Worm (Caenorhabditis elegans) whole organism, L2 larva: Measurements from ENCODE around the gene F09A5.3.

Experiments
- C34F6.9 ChIP-seq: fragments of 150-350 bp; optimal IDR thresholded peaks from 2 replicates; lab custom pipeline; 2014; ENCODE audit warnings: missing biosample characterization, missing genetic modification characterization
- R02D3.7 ChIP-seq: fragments of 150-350 bp; optimal IDR thresholded peaks from 2 replicates; lab custom pipeline; 2014; ENCODE audit warnings: missing biosample characterization, missing genetic modification characterization
- Y55F3AM.14 ChIP-seq: fragments of 200-800 bp; sonication (Bioruptor generic); optimal IDR thresholded peaks from 2 replicates; lab custom pipeline; 2018; ENCODE audit warnings: mild to moderate bottlenecking, missing genetic modification characterization, missing compliant biosample characterization
- aly-2 ChIP-seq: fragments of 150-350 bp; optimal IDR thresholded peaks from 2 replicates; lab custom pipeline; 2014; ENCODE audit warnings: missing biosample characterization, missing genetic modification characterization
- ama-1 ChIP-seq: fragments of 150-350 bp; optimal IDR thresholded peaks from 2 replicates; lab custom pipeline; 2018; ENCODE audit warnings: inconsistent platforms
- blmp-1 ChIP-seq: sonication (generic microtip); optimal IDR thresholded peaks from 2 replicates; lab custom pipeline; 2017; ENCODE audit warnings: missing genetic modification characterization, mild to moderate bottlenecking, missing compliant biosample characterization, antibody characterized with exemption, moderate library complexity; ENCODE audit not compliant: insufficient read depth
- crh-2 ChIP-seq: sonication (generic microtip); optimal IDR thresholded peaks from 2 replicates; lab custom pipeline; 2017; ENCODE audit warnings: missing biosample characterization, missing genetic modification characterization
- dmd-4 ChIP-seq: sonication (generic microtip); optimal IDR thresholded peaks from 2 replicates; lab custom pipeline; 2017; ENCODE audit warnings: missing biosample characterization, missing genetic modification characterization
- egl-27 ChIP-seq: sonication (generic microtip); optimal IDR thresholded peaks from 3 replicates; lab custom pipeline; 2017; ENCODE audit warnings: missing biosample characterization, missing genetic modification reagents, missing genetic modification characterization
- elt-3 ChIP-seq: sonication (generic microtip); optimal IDR thresholded peaks from 2 replicates; lab custom pipeline; 2017; ENCODE audit warnings: missing biosample characterization, missing genetic modification characterization
- fos-1 ChIP-seq: fragments of 150-350 bp; optimal IDR thresholded peaks from 2 replicates; lab custom pipeline; 2014; ENCODE audit warnings: missing biosample characterization, missing genetic modification characterization
- lin-11 ChIP-seq: fragments of 150-350 bp; sonication (generic microtip); optimal IDR thresholded peaks from 2 replicates; lab custom pipeline; 2014; ENCODE audit warnings: missing biosample characterization, missing genetic modification characterization, inconsistent platforms, mixed read lengths
- lin-13 ChIP-seq: fragments of 150-350 bp; optimal IDR thresholded peaks from 2 replicates; lab custom pipeline; 2014; ENCODE audit warnings: missing biosample characterization, missing genetic modification reagents, missing genetic modification characterization
- lin-39 ChIP-seq: fragments of 150-350 bp; optimal IDR thresholded peaks from 2 replicates; lab custom pipeline; 2014; ENCODE audit warnings: missing biosample characterization, missing genetic modification reagents, missing genetic modification characterization
- mab-5 ChIP-seq: fragments of 150-350 bp; optimal IDR thresholded peaks from 2 replicates; lab custom pipeline; 2014; ENCODE audit warnings: missing biosample characterization, missing genetic modification characterization
- nhr-10 ChIP-seq: sonication (generic microtip); optimal IDR thresholded peaks from 2 replicates; lab custom pipeline; 2017; ENCODE audit warnings: missing biosample characterization, missing genetic modification characterization
- nhr-11 ChIP-seq: fragments of 150-350 bp; optimal IDR thresholded peaks from 2 replicates; lab custom pipeline; 2014; ENCODE audit warnings: missing biosample characterization, missing genetic modification characterization
- nhr-12 ChIP-seq: fragments of 150-350 bp; optimal IDR thresholded peaks from 2 replicates; lab custom pipeline; 2014; ENCODE audit warnings: missing biosample characterization, missing genetic modification characterization
- nhr-129 ChIP-seq: fragments of 150-350 bp; optimal IDR thresholded peaks from 2 replicates; lab custom pipeline; 2014; ENCODE audit warnings: missing biosample characterization, missing genetic modification characterization
- nhr-23 ChIP-seq: fragments of 150-350 bp; optimal IDR thresholded peaks from 2 replicates; lab custom pipeline; 2014; ENCODE audit warnings: missing biosample characterization, missing genetic modification reagents, missing genetic modification characterization
- nhr-237 ChIP-seq: fragments of 150-350 bp; optimal IDR thresholded peaks from 2 replicates; lab custom pipeline; 2014; ENCODE audit warnings: missing biosample characterization, missing genetic modification characterization
- nhr-25 ChIP-seq: fragments of 150-350 bp; sonication (generic microtip); optimal IDR thresholded peaks from 3 replicates; lab custom pipeline; 2014; ENCODE audit warnings: missing biosample characterization, missing genetic modification characterization
- peb-1 ChIP-seq: fragments of 150-350 bp; optimal IDR thresholded peaks from 2 replicates; lab custom pipeline; 2014; ENCODE audit warnings: missing biosample characterization, missing genetic modification characterization
- sem-4 ChIP-seq: fragments of 150-350 bp; optimal IDR thresholded peaks from 2 replicates; lab custom pipeline; 2014; ENCODE audit warnings: missing biosample characterization, missing genetic modification reagents, missing genetic modification characterization
- skn-1 ChIP-seq: sonication (generic microtip); optimal IDR thresholded peaks from 2 replicates; lab custom pipeline; 2017; ENCODE audit warnings: missing biosample characterization, missing genetic modification characterization
- sma-9 ChIP-seq, 2 experiments: fragments of 150-350 bp in 1 of 2; sonication (generic microtip) in 1 of 2; optimal IDR thresholded peaks; 2 replicates each; lab custom pipeline; 2014 to 2016; ENCODE audit warnings: missing genetic modification characterization in 2 of 2, mild to moderate bottlenecking in 1 of 2, missing biosample characterization in 1 of 2, missing compliant biosample characterization in 1 of 2, missing genetic modification reagents in 1 of 2, moderate library complexity in 1 of 2
- snpc-4 ChIP-seq: fragments of 150-350 bp; optimal IDR thresholded peaks from 2 replicates; lab custom pipeline; 2014; ENCODE audit warnings: missing biosample characterization, missing genetic modification characterization
- unc-39 ChIP-seq: fragments of 150-350 bp; optimal IDR thresholded peaks from 2 replicates; lab custom pipeline; 2014; ENCODE audit warnings: missing biosample characterization, missing genetic modification characterization
- unc-55 ChIP-seq: fragments of 150-350 bp; sonication (generic microtip); optimal IDR thresholded peaks from 3 replicates; lab custom pipeline; 2014; ENCODE audit warnings: missing biosample characterization, missing genetic modification reagents, missing genetic modification characterization
- unc-62 ChIP-seq: fragments of 150-350 bp; optimal IDR thresholded peaks from 2 replicates; lab custom pipeline; 2014; ENCODE audit warnings: missing biosample characterization, missing genetic modification reagents, missing genetic modification characterization
- zag-1 ChIP-seq: fragments of 150-350 bp; optimal IDR thresholded peaks from 2 replicates; lab custom pipeline; 2014; ENCODE audit warnings: missing biosample characterization, missing genetic modification characterization
- ztf-1 ChIP-seq: fragments of 200-800 bp; sonication (Bioruptor generic); conservative IDR thresholded peaks from 2 replicates; pipeline ENCODE4 v1.3.6; 2022; ENCODE audit warnings: missing genetic modification characterization, missing compliant biosample characterization
- ztf-11 ChIP-seq: sonication (generic microtip); optimal IDR thresholded peaks from 2 replicates; lab custom pipeline; 2017; ENCODE audit warnings: missing biosample characterization, missing genetic modification characterization
- ztf-4 ChIP-seq: fragments of 150-350 bp; optimal IDR thresholded peaks from 2 replicates; lab custom pipeline; 2014; ENCODE audit warnings: missing biosample characterization, missing genetic modification characterization

F09A5.3 gene

DNA sequence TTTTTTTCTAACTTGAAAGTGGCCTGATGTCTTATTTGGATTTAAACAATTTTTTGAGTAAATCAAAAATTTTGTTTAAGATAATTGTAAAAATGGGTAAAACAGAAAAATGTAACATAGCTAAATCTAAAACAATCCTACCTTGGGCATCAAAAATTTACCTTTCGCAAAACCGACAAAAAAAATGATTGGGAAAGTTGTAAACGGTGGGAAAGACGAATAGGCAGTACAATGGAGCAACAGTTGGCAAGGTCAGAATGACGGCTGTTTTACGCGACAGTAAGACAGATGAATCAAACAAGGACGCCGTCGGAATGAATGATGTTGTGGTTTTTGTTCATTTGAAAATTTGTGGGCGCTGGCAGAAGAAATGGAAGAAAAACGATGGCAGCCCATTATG, 33.0 kb downstream of the F09A5.3 start:
- TF ChIP-seq zag-1 (tag; lab: Kevin White, UChicago) = no peak
- TF ChIP-seq nhr-129 (tag; lab: Kevin White, UChicago) = no peak
- no peak for TF ChIP-seq egl-27 (tag; lab: Kevin White, UChicago)
- TF ChIP-seq lin-13 (GFP tag; lab: Kevin White, UChicago) = no peak
- TF ChIP-seq unc-55 (GFP tag; lab: Kevin White, UChicago) = no peak
- TF ChIP-seq mab-5 = no peak
- no peak for TF ChIP-seq sma-9 (GFP tag; optimal IDR thresholded peaks at IDR 0.05; lab: Kevin White, UChicago)
- TF ChIP-seq sma-9 (tag; optimal IDR thresholded peaks at IDR 0.05; lab: Kevin White, UChicago) = no peak
- no peak for TF ChIP-seq nhr-237 (tag; lab: Kevin White, UChicago)
- no peak for TF ChIP-seq C34F6.9 (tag; lab: Kevin White, UChicago)
- no peak for TF ChIP-seq ztf-4 (tag; lab: Kevin White, UChicago)
- TF ChIP-seq lin-39 (tag; lab: Kevin White, UChicago) = no peak
- no peak for TF ChIP-seq crh-2 (tag; lab: Kevin White, UChicago)
- no peak for TF ChIP-seq nhr-11 (tag; lab: Kevin White, UChicago)
- TF ChIP-seq nhr-23 (tag; lab: Kevin White, UChicago) = no peak

DNA sequence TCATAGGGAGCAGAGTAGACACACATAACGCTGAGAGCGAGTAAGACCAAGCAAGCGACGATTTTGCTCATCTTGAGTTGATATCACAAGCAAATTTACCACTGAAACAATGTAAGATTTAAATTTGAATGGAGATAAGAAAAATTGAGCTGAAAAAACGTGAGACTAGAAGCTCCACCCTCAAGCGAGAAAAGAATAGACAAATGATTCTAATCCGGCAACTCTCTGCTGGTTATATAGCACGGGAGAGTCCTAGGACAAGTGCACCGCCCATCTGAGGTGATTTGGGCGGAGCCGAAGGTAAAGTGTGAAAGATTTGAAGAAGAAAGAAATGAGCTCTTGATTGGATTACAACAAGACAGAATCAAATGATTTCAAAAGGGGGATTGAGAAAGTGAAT, 36.9 kb downstream of the F09A5.3 start, which contains the start of gene nlp-3:
Gene nlp-3 (minus strand): TSS at position 101 of the 400 bp plus-strand sequence.
- TF ChIP-seq blmp-1 (tag; lab: Kevin White, UChicago) (no peak), ama-1 (lab: Kevin White, UChicago) (no peak), nhr-23 (tag; lab: Kevin White, UChicago) (no peak), sem-4 (tag; lab: Kevin White, UChicago) (no peak), crh-2 (tag; lab: Kevin White, UChicago) (no peak), skn-1 (tag; lab: Kevin White, UChicago) (no peak), Y55F3AM.14 (GFP tag; lab: Kevin White, UChicago) (no peak), unc-39 (tag; lab: Kevin White, UChicago) (no peak), lin-11 (tag; lab: Kevin White, UChicago) (no peak), ztf-11 (tag; lab: Kevin White, UChicago) (no peak), elt-3 (no peak)

DNA sequence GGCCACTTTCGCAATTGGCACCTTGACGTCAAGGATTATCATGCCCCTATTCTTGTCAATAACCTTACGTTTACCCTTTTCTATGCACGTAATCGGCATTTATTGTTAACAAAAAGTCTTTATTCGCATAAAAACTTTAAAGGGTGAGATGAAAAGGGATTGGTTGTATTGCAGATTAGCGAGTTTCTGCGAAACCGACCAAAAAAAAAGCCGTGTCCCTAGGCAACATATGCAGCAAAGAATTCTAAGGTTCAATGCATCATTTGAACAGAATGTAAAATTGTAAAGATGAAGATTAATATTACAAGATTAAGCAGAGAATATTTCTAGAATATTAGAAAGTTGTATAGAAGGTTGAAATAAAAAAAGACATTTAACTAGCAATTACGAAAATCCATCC, 40.6 kb downstream of the F09A5.3 start:
- TF ChIP-seq peb-1 (no peak), nhr-237 (tag; lab: Kevin White, UChicago) (no peak), lin-39 (tag; lab: Kevin White, UChicago) (no peak), nhr-11 (tag; lab: Kevin White, UChicago) (no peak), elt-3 (no peak), dmd-4 (tag; lab: Kevin White, UChicago) (no peak), nhr-25 (tag; lab: Kevin White, UChicago) (no peak), egl-27 (tag; lab: Kevin White, UChicago) (no peak), crh-2 (tag; lab: Kevin White, UChicago) (no peak), fos-1 (tag; lab: Kevin White, UChicago) (no peak), snpc-4 (no peak), aly-2 (tag; lab: Kevin White, UChicago) (no peak), sem-4 (tag; lab: Kevin White, UChicago) (no peak), unc-55 (GFP tag; lab: Kevin White, UChicago) (no peak), nhr-12 (tag; lab: Kevin White, UChicago) (no peak), R02D3.7 (no peak), nhr-10 (no peak)

DNA sequence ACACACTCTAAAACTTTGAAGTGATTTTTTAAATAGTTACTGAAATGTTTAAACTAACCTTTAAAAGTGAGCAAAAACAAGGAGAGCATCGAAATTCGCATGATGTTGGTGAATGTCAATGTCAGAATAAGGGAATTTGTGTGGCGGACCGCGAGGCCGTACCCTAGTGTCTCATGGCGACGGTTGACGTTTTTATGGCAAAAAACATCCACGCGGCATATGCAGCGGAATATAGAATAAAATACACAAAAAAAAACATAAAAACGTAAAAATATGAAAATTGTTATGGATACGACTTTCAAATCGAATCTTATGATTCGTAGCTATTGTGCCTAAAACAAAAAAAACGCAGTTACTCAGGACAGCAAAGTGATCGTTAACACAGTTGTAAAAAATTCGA, 48.5 kb downstream of the F09A5.3 start, which contains the start of gene cwp-5:
Gene cwp-5 (minus strand): TSS at position 101 of the 400 bp plus-strand sequence.
- TF ChIP-seq snpc-4 = no peak

DNA sequence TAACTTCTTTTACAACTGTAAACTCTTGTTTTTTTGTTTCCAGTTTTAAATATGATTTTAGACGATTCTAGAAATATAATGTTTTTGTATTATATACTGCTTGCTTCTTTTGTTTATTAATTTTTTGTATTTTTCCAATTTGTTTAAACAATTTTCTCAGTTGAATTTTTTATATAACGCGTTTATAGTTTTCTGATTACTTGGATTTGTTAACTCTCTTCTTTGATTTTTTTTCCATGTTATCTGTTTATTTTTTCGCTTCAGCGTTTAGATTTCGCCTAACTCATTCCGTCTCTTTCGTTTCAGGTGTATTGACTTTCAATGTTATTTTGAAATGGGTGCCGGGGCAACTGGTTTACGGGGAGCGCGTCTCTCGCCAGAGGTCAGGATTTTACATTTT, 49.5 kb downstream of the F09A5.3 start, which contains the start of gene gpa-6:
Gene gpa-6 (plus strand): TSS at position 301 of the 400 bp plus-strand sequence.
- TF ChIP-seq ztf-11 (tag; lab: Kevin White, UChicago) (no peak), R02D3.7 (no peak), crh-2 (tag; lab: Kevin White, UChicago) (no peak), nhr-25 (tag; lab: Kevin White, UChicago) (no peak), nhr-10 (no peak), ztf-1 (GFP tag; lab: Robert Waterston, UW) (no peak), peb-1 (no peak), egl-27 (tag; lab: Kevin White, UChicago) (no peak), sma-9 (GFP tag; optimal IDR thresholded peaks at IDR 0.05; lab: Kevin White, UChicago) (no peak), sma-9 (tag; optimal IDR thresholded peaks at IDR 0.05; lab: Kevin White, UChicago) (no peak), nhr-129 (tag; lab: Kevin White, UChicago) (no peak), unc-55 (GFP tag; lab: Kevin White, UChicago) (no peak), skn-1 (tag; lab: Kevin White, UChicago) (no peak), blmp-1 (tag; lab: Kevin White, UChicago) (no peak), unc-39 (tag; lab: Kevin White, UChicago) (no peak), Y55F3AM.14 (GFP tag; lab: Kevin White, UChicago) (no peak), unc-62 (GFP tag; lab: Kevin White, UChicago) (no peak), snpc-4 (no peak), aly-2 (tag; lab: Kevin White, UChicago) (no peak), ztf-4 (tag; lab: Kevin White, UChicago) (no peak), fos-1 (tag; lab: Kevin White, UChicago) (no peak)
